Worm (Caenorhabditis elegans) whole organism, mixed stage, embryonic: ENCODE measurements around the gene C41H7.2.

Source experiments
- blmp-1 ChIP-seq: fragments of 150-350 bp; optimal IDR thresholded peaks from 2 replicates; lab custom pipeline; 2014; ENCODE audit warnings: missing biosample characterization, missing genetic modification characterization
- ces-1 ChIP-seq: fragments of 150-350 bp; optimal IDR thresholded peaks from 2 replicates; lab custom pipeline; 2014; ENCODE audit warnings: missing biosample characterization, missing genetic modification reagents, missing genetic modification characterization
- elt-3 ChIP-seq: fragments of 150-350 bp; optimal IDR thresholded peaks from 2 replicates; lab custom pipeline; 2014; ENCODE audit warnings: missing biosample characterization, missing genetic modification characterization
- lin-13 ChIP-seq: fragments of 150-350 bp; optimal IDR thresholded peaks from 2 replicates; lab custom pipeline; 2014; ENCODE audit warnings: missing biosample characterization, missing genetic modification characterization
- lin-32 ChIP-seq: fragments of 200-800 bp; sonication (Bioruptor generic); optimal IDR thresholded peaks from 2 replicates; lab custom pipeline; 2018; ENCODE audit warnings: mild to moderate bottlenecking, missing genetic modification characterization, missing compliant biosample characterization
- nhr-12 ChIP-seq: fragments of 150-350 bp; optimal IDR thresholded peaks from 2 replicates; lab custom pipeline; 2014; ENCODE audit warnings: missing biosample characterization, missing genetic modification characterization
- nhr-2 ChIP-seq: fragments of 150-350 bp; optimal IDR thresholded peaks from 2 replicates; lab custom pipeline; 2014; ENCODE audit warnings: missing biosample characterization, missing genetic modification characterization
- nhr-237 ChIP-seq: fragments of 150-350 bp; optimal IDR thresholded peaks from 2 replicates; lab custom pipeline; 2014; ENCODE audit warnings: missing biosample characterization, missing genetic modification characterization
- nhr-76 ChIP-seq: sonication (generic microtip); optimal IDR thresholded peaks from 2 replicates; lab custom pipeline; 2017; ENCODE audit warnings: missing biosample characterization, missing genetic modification characterization
- pha-4 ChIP-seq: fragments of 150-350 bp; optimal IDR thresholded peaks from 2 replicates; lab custom pipeline; 2018; ENCODE audit warnings: missing biosample characterization, missing genetic modification reagents, missing genetic modification characterization
- snpc-4 ChIP-seq: fragments of 150-350 bp; optimal IDR thresholded peaks from 2 replicates; lab custom pipeline; 2014; ENCODE audit warnings: missing biosample characterization, missing genetic modification characterization
- unc-62 ChIP-seq: fragments of 150-350 bp; optimal IDR thresholded peaks from 2 replicates; lab custom pipeline; 2014; ENCODE audit warnings: missing biosample characterization, missing genetic modification reagents, missing genetic modification characterization
- ztf-11 ChIP-seq: fragments of 150-350 bp; optimal IDR thresholded peaks from 2 replicates; lab custom pipeline; 2014; ENCODE audit warnings: missing biosample characterization, missing genetic modification characterization

DNA sequence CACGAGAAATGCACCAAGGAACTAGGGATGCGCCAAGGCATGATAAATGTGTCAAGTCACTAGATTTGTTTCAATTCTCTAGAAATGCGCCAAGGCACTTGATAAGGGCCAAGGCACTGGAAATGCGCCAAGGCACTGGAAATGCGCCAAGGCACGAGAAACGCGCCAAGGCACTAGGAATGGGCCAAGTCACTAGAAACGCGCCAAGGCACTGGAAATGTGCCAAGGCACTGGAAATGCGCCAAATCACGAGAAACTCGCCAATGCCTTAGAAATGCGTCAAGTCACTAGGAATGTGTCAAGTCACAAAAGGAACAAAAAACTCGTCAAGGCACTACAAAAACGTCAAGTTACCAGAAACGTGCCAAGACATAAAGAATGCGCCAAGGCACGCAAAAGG, 21.7 kb downstream of the C41H7.2 start:
- TF ChIP-seq lin-32 (GFP tag; lab: Kevin White, UChicago) (no peak), pha-4 (tag; lab: Kevin White, UChicago) (no peak), nhr-237 (tag; lab: Kevin White, UChicago) (no peak), ces-1 (GFP tag; lab: Kevin White, UChicago) (no peak), nhr-12 (no peak), blmp-1 (tag; lab: Kevin White, UChicago) (no peak), nhr-2 (tag; lab: Kevin White, UChicago) (no peak), elt-3 (tag; lab: Kevin White, UChicago) (no peak), nhr-76 (tag; lab: Kevin White, UChicago) (no peak), lin-13 (no peak), snpc-4 (tag; lab: Kevin White, UChicago) (no peak), unc-62 (GFP tag; lab: Kevin White, UChicago) (no peak), ztf-11 (tag; lab: Kevin White, UChicago) (no peak)
